Fruit fly (Drosophila melanogaster): ENCODE data around the gene RhoGAP71E.

RhoGAP71E gene

dm6 chr3L:15548843-15549242 is 39.8 kb upstream of the RhoGAP71E start:
- TF ChIP-seq CG11696 (GFP tag; IDR thresholded peaks at IDR 0.05) (0 out of 2 replicates have a peak, but pooled peaks have one; percentile 13), Pdp1 (GFP tag; optimal IDR thresholded peaks at IDR 0.05) (peak in 1 of 2 experiments; percentile 34), Vsx1 (GFP tag; optimal IDR thresholded peaks at IDR 0.05) (peak; percentile 39), CG4707 (GFP tag; optimal IDR thresholded peaks at IDR 0.05) (no peak), YL-1 (GFP tag; optimal IDR thresholded peaks at IDR 0.05) (no peak), HLH4C (GFP tag; IDR thresholded peaks at IDR 0.05; ENCODE audit: partially characterized antibody) (no peak), jigr1 (GFP tag; IDR thresholded peaks at IDR 0.05) (no peak), lola (GFP tag; optimal IDR thresholded peaks at IDR 0.05) (no peak), Hmx (GFP tag; optimal IDR thresholded peaks at IDR 0.05) (no peak), cwo (GFP tag; optimal IDR thresholded peaks at IDR 0.05) (peak; percentile 32), CG13624 (GFP tag; optimal IDR thresholded peaks at IDR 0.05) (no peak), CG6765 (GFP tag; optimal IDR thresholded peaks at IDR 0.05) (peak; percentile 44), Gsc (GFP tag; IDR thresholded peaks at IDR 0.05) (no peak), Hmr (GFP tag; optimal IDR thresholded peaks at IDR 0.05) (peak; percentile 69), bcd (GFP tag; optimal IDR thresholded peaks at IDR 0.05) (no peak), toy (GFP tag; IDR thresholded peaks at IDR 0.05) (no peak), amos (GFP tag; IDR thresholded peaks at IDR 0.05; ENCODE audit: partially characterized antibody) (no peak), NK7.1 (GFP tag; optimal IDR thresholded peaks at IDR 0.05) (no peak), gcm (GFP tag; optimal IDR thresholded peaks at IDR 0.05) (no peak), tll (GFP tag; optimal IDR thresholded peaks at IDR 0.05) (no peak), aop (GFP tag; IDR thresholded peaks at IDR 0.05) (no peak), CoRest (tag; optimal IDR thresholded peaks at IDR 0.05) (peak; percentile 4), CG17568 (GFP tag; optimal IDR thresholded peaks at IDR 0.05) (peak; percentile 54), CG8089 (GFP tag; optimal IDR thresholded peaks at IDR 0.05) (no peak), nerfin-2 (GFP tag; IDR thresholded peaks at IDR 0.05; ENCODE audit: partially characterized antibody) (no peak), ab (GFP tag; optimal IDR thresholded peaks at IDR 0.05) (no peak), Fer2 (tag; optimal IDR thresholded peaks at IDR 0.05) (no peak), Rfx (GFP tag; IDR thresholded peaks at IDR 0.05) (no peak; the same call in 1 of the 2 replicates), CG12104 (GFP tag; optimal IDR thresholded peaks at IDR 0.05) (peak; percentile 10), HmgZ (tag; optimal IDR thresholded peaks at IDR 0.05) (peak; percentile 6), grau (tag; optimal IDR thresholded peaks at IDR 0.05) (peak; percentile 4), fd3F (GFP tag; optimal IDR thresholded peaks at IDR 0.05) (peak; percentile 45), CG7556 (GFP tag; optimal IDR thresholded peaks at IDR 0.05) (peak; percentile 23), CG14014 (GFP tag; IDR thresholded peaks at IDR 0.05) (peak; percentile 13; the same call in 1 of the 2 replicates), Fer3 (tag; optimal IDR thresholded peaks at IDR 0.05) (peak; percentile 48), E2f2 (GFP tag; IDR thresholded peaks at IDR 0.05) (no peak), Neu2 (GFP tag; optimal IDR thresholded peaks at IDR 0.05; ENCODE audit: borderline replicate concordance) (no peak), caup (GFP tag; optimal IDR thresholded peaks at IDR 0.05; ENCODE audit: severe bottlenecking) (peak; percentile 74), CG34224 (GFP tag; IDR thresholded peaks at IDR 0.05; ENCODE audit: partially characterized antibody) (no peak), Dll (GFP tag; IDR thresholded peaks at IDR 0.05; ENCODE audit: partially characterized antibody) (no peak), CG6854 (GFP tag; optimal IDR thresholded peaks at IDR 0.05) (peak; percentile 51), CG3847 (GFP tag; IDR thresholded peaks at IDR 0.05) (no peak), CG32532 (GFP tag; IDR thresholded peaks at IDR 0.05) (no peak), CG12299 (tag; optimal IDR thresholded peaks at IDR 0.05) (peak; percentile 20), ATbp (GFP tag; optimal IDR thresholded peaks at IDR 0.05) (peak; percentile 59), fd64A (GFP tag; optimal IDR thresholded peaks at IDR 0.05) (no peak), CG1603 (tag; optimal IDR thresholded peaks at IDR 0.05) (no peak), CG14441 (GFP tag; IDR thresholded peaks at IDR 0.05) (no peak), wdn (GFP tag; IDR thresholded peaks at IDR 0.05) (no peak)

All from whole organism, embryonic.